Fruit fly (Drosophila melanogaster): ENCODE measurements around the gene CG43401.

DNA sequence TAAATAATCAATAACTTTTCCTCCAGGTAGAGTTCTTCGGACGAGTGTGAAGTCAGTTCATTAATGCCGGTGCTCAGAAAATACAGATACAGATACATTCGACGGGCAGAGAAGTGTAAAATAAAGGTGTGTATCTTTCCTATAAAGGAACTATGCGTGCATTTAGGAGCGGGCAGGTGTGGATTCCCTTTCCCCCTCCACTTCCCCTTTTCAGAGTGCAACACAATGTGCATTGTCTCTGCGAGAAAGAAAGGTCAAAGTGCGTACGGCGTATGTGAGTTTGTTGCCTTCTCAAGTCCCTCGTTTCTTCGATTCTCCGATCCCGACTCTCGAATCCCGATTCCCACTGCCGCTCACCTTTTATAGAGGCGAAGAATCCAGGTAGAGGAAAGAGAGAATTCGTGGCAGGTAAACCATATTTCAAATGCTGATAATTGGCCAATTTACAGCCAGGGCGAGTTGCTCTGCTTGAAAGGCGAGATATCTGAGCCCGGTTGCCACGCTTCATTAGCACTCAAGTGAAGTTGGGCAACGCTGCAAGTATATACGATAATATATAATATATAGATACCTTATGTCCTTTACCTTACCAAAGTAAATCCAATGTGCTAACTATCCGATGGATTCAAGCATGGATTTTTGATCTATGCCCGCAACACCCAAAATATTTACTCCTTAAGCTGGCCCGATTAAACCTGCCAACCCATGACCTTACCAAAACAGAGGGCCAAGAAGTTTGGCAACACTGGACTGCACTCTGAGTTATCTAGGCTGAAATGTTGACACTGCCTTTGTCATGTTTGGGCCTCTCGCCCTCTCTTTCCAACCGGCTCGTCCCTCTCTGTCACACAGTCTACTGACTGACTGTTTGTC is 6.6 kb upstream of the CG43401 start:
- TF ChIP-seq CTCF (optimal IDR thresholded peaks at IDR 0.05) (no peak), CG8478 (optimal IDR thresholded peaks at IDR 0.05) (no peak)

All from S2 (cell line).